Fruit fly (Drosophila melanogaster) whole organism, embryonic: ENCODE results near the gene CG32102.

Experiments used
- B-H2 ChIP-seq: fragments of 200-800 bp; sonication (Bioruptor generic); optimal IDR thresholded peaks from 2 replicates; lab custom pipeline; 2018; ENCODE audit warnings: missing biosample characterization, mild to moderate bottlenecking, missing genetic modification characterization
- CG11085 ChIP-seq: fragments of 200-800 bp; sonication (Bioruptor generic); IDR thresholded peaks from 2 replicates; pipeline ENCODE4 v1.3.6; 2022; ENCODE audit warnings: missing biosample characterization, missing genetic modification characterization
- CG12104 ChIP-seq: fragments of 200-800 bp; sonication (Bioruptor generic); optimal IDR thresholded peaks from 3 replicates; lab custom pipeline; 2016; ENCODE audit warnings: missing biosample characterization, missing genetic modification characterization
- CG15011 ChIP-seq: fragments of 200-800 bp; sonication (Bioruptor generic); optimal IDR thresholded peaks from 3 replicates; lab custom pipeline; 2018; ENCODE audit warnings: missing biosample characterization, mild to moderate bottlenecking, missing genetic modification characterization
- CG15601 ChIP-seq: fragments of 200-800 bp; sonication (Bioruptor generic); optimal IDR thresholded peaks from 3 replicates; lab custom pipeline; 2019; ENCODE audit warnings: missing biosample characterization, mild to moderate bottlenecking, missing genetic modification characterization, moderate library complexity
- CG18262 ChIP-seq: fragments of 200-800 bp; optimal IDR thresholded peaks from 3 replicates; lab custom pipeline; 2019; ENCODE audit warnings: missing biosample characterization, mild to moderate bottlenecking, missing genetic modification characterization, moderate library complexity
- CG2875 ChIP-seq: fragments of 200-800 bp; sonication (Bioruptor generic); optimal IDR thresholded peaks from 2 replicates; lab custom pipeline; 2017; ENCODE audit warnings: missing biosample characterization, mild to moderate bottlenecking, missing genetic modification characterization, missing genetic modification reagents
- CG4404 ChIP-seq: fragments of 200-800 bp; sonication (Bioruptor generic); IDR thresholded peaks from 2 replicates; pipeline ENCODE4 v1.3.6; 2022; ENCODE audit warnings: missing biosample characterization, missing genetic modification characterization
- CG6654 ChIP-seq: fragments of 200-800 bp; sonication (Bioruptor generic); optimal IDR thresholded peaks from 2 replicates; lab custom pipeline; 2017; ENCODE audit warnings: missing biosample characterization, mild to moderate bottlenecking, missing genetic modification characterization
- CG6765 ChIP-seq: fragments of 200-800 bp; sonication (Bioruptor generic); optimal IDR thresholded peaks from 3 replicates; lab custom pipeline; 2017; ENCODE audit warnings: missing biosample characterization, mild to moderate bottlenecking, missing genetic modification characterization
- CG6791 ChIP-seq: fragments of 200-800 bp; sonication (Bioruptor generic); IDR thresholded peaks from 3 replicates; pipeline ENCODE4 v1.3.6; 2022; ENCODE audit warnings: missing biosample characterization, missing genetic modification characterization; ENCODE audit not compliant: partially characterized antibody
- CG7745 ChIP-seq: fragments of 200-800 bp; sonication (Bioruptor generic); optimal IDR thresholded peaks from 2 replicates; lab custom pipeline; 2018; ENCODE audit warnings: missing biosample characterization, mild to moderate bottlenecking, missing genetic modification characterization, moderate library complexity
- CG9215 ChIP-seq: fragments of 200-800 bp; sonication (Bioruptor generic); IDR thresholded peaks from 2 replicates; pipeline ENCODE4 v1.3.6; 2022; ENCODE audit warnings: missing biosample characterization, missing genetic modification characterization
- Drgx ChIP-seq: fragments of 200-800 bp; sonication (Bioruptor generic); IDR thresholded peaks from 2 replicates; pipeline ENCODE4 v1.3.6; 2022; ENCODE audit warnings: missing biosample characterization, missing genetic modification characterization
- Elba2 ChIP-seq: fragments of 200-800 bp; sonication (Bioruptor generic); optimal IDR thresholded peaks from 3 replicates; lab custom pipeline; 2016; ENCODE audit warnings: missing biosample characterization, missing genetic modification characterization
- Ets97D ChIP-seq: fragments of 200-800 bp; sonication (Bioruptor generic); optimal IDR thresholded peaks from 3 replicates; lab custom pipeline; 2016; ENCODE audit warnings: missing biosample characterization, missing genetic modification characterization
- Hand ChIP-seq: fragments of 200-800 bp; sonication (Bioruptor generic); optimal IDR thresholded peaks from 2 replicates; lab custom pipeline; 2017; ENCODE audit warnings: mild to moderate bottlenecking, missing biosample characterization, missing genetic modification reagents, missing genetic modification characterization
- Hmr ChIP-seq: fragments of 200-800 bp; sonication (Bioruptor generic); optimal IDR thresholded peaks from 3 replicates; lab custom pipeline; 2017; ENCODE audit warnings: mild to moderate bottlenecking, missing biosample characterization, missing genetic modification reagents, missing genetic modification characterization
- Hr78 ChIP-seq, 2 experiments: fragments of 200-800 bp in 1 of 2; fragments of >200 bp in 1 of 2; sonication (Bioruptor generic) in 1 of 2; optimal IDR thresholded peaks; 2 replicates each; lab custom pipeline; 2017 to 2019; ENCODE audit warnings: missing biosample characterization in 2 of 2, missing genetic modification characterization in 2 of 2, mild to moderate bottlenecking in 1 of 2, moderate library complexity in 1 of 2
- NFAT ChIP-seq: fragments of 200-800 bp; sonication (Bioruptor generic); IDR thresholded peaks from 2 replicates; pipeline ENCODE4 v1.3.6; 2022; ENCODE audit warnings: missing biosample characterization, missing genetic modification characterization
- Nf-YC ChIP-seq: fragments of 200-800 bp; optimal IDR thresholded peaks from 3 replicates; lab custom pipeline; 2019; ENCODE audit warnings: missing biosample characterization, mild to moderate bottlenecking, missing genetic modification characterization, moderate library complexity
- Optix ChIP-seq: fragments of 200-800 bp; sonication (Bioruptor generic); IDR thresholded peaks from 3 replicates; pipeline ENCODE4 v1.3.6; 2022; ENCODE audit warnings: missing biosample characterization, missing genetic modification characterization
- Pdp1 ChIP-seq, 2 experiments: fragments of 200-800 bp; sonication (Bioruptor generic); optimal IDR thresholded peaks; 3 replicates each; lab custom pipeline; 2016; ENCODE audit warnings: missing biosample characterization in 2 of 2, missing genetic modification characterization in 2 of 2, mild to moderate bottlenecking in 1 of 2, moderate library complexity in 1 of 2
- Rx ChIP-seq: fragments of 200-800 bp; sonication (Bioruptor generic); IDR thresholded peaks from 2 replicates; pipeline ENCODE4 v1.3.6; 2022; ENCODE audit warnings: missing biosample characterization, missing genetic modification characterization
- Stat92E ChIP-seq, 3 experiments: fragments of >200 bp in 2 of 3; fragments of 200-800 bp in 1 of 3; sonication (Bioruptor generic) in 1 of 3; optimal IDR thresholded peaks; 2 replicates each; lab custom pipeline; 2017 to 2019; ENCODE audit warnings: missing biosample characterization in 3 of 3, missing genetic modification characterization in 3 of 3, mild to moderate bottlenecking in 1 of 3, moderate library complexity in 1 of 3
- Taf1 ChIP-seq: fragments of 200-800 bp; sonication (Bioruptor generic); IDR thresholded peaks from 2 replicates; pipeline ENCODE4 v1.3.6; 2022; ENCODE audit warnings: missing biosample characterization, missing genetic modification characterization
- az2 ChIP-seq: fragments of 200-800 bp; sonication (Bioruptor generic); optimal IDR thresholded peaks from 3 replicates; lab custom pipeline; 2016; ENCODE audit warnings: missing biosample characterization, missing genetic modification characterization
- bbx ChIP-seq: fragments of 200-800 bp; sonication (Bioruptor generic); IDR thresholded peaks from 2 replicates; pipeline ENCODE4 v1.3.6; 2022; ENCODE audit warnings: missing biosample characterization, missing genetic modification characterization; ENCODE audit not compliant: partially characterized antibody
- crc ChIP-seq: fragments of 200-800 bp; sonication (Bioruptor generic); optimal IDR thresholded peaks from 2 replicates; lab custom pipeline; 2016; ENCODE audit warnings: missing biosample characterization, missing genetic modification characterization
- dm ChIP-seq: fragments of 200-800 bp; sonication (Bioruptor generic); optimal IDR thresholded peaks from 3 replicates; lab custom pipeline; 2016; ENCODE audit warnings: missing biosample characterization, missing genetic modification characterization
- dmrt11E ChIP-seq: fragments of 200-800 bp; sonication (Bioruptor generic); optimal IDR thresholded peaks from 3 replicates; lab custom pipeline; 2018; ENCODE audit warnings: missing biosample characterization, mild to moderate bottlenecking, missing genetic modification characterization, moderate library complexity
- eve ChIP-seq, 2 experiments: fragments of >200 bp; optimal IDR thresholded peaks; 2 replicates each; lab custom pipeline; 2017; ENCODE audit warnings: missing biosample characterization in 2 of 2, missing genetic modification characterization in 2 of 2
- fd3F ChIP-seq: fragments of 200-800 bp; sonication (Bioruptor generic); optimal IDR thresholded peaks from 2 replicates; lab custom pipeline; 2018; ENCODE audit warnings: missing biosample characterization, mild to moderate bottlenecking, missing genetic modification characterization, moderate library complexity
- gro ChIP-seq: fragments of 200-800 bp; sonication (Bioruptor generic); optimal IDR thresholded peaks from 2 replicates; lab custom pipeline; 2016; ENCODE audit warnings: missing biosample characterization, missing genetic modification characterization
- ham ChIP-seq: fragments of 200-800 bp; sonication (Bioruptor generic); IDR thresholded peaks from 2 replicates; pipeline ENCODE4 v1.3.6; 2022; ENCODE audit warnings: missing biosample characterization, missing genetic modification characterization
- ind ChIP-seq: fragments of 200-800 bp; sonication (Bioruptor generic); optimal IDR thresholded peaks from 3 replicates; lab custom pipeline; 2016; ENCODE audit warnings: missing biosample characterization, missing genetic modification characterization
- ken ChIP-seq: fragments of 200-800 bp; sonication (Bioruptor generic); IDR thresholded peaks from 3 replicates; pipeline ENCODE4 v1.3.6; 2022; ENCODE audit warnings: missing biosample characterization, missing genetic modification characterization
- lola ChIP-seq, 3 experiments: fragments of >200 bp in 2 of 3; fragments of 200-800 bp in 1 of 3; sonication (Bioruptor generic) in 1 of 3; optimal IDR thresholded peaks; 2 replicates each; lab custom pipeline; 2017 to 2019; ENCODE audit warnings: missing biosample characterization in 3 of 3, missing genetic modification characterization in 3 of 3, mild to moderate bottlenecking in 1 of 3, moderate library complexity in 1 of 3
- mld ChIP-seq: fragments of 200-800 bp; sonication (Bioruptor generic); IDR thresholded peaks from 3 replicates; pipeline ENCODE4 v1.3.6; 2022; ENCODE audit warnings: missing biosample characterization, missing genetic modification characterization; ENCODE audit not compliant: partially characterized antibody
- odd ChIP-seq: fragments of 200-800 bp; sonication (Bioruptor generic); optimal IDR thresholded peaks from 2 replicates; lab custom pipeline; 2017; ENCODE audit warnings: missing biosample characterization, mild to moderate bottlenecking, missing genetic modification characterization
- peb ChIP-seq: fragments of 200-800 bp; sonication (Bioruptor generic); IDR thresholded peaks from 2 replicates; pipeline ENCODE4 v1.3.6; 2022; ENCODE audit warnings: missing biosample characterization, missing genetic modification characterization
- pfk ChIP-seq: fragments of 200-800 bp; sonication (Bioruptor generic); optimal IDR thresholded peaks from 2 replicates; lab custom pipeline; 2018; ENCODE audit warnings: missing biosample characterization, mild to moderate bottlenecking, missing genetic modification characterization, moderate library complexity
- prd ChIP-seq, 3 experiments: fragments of >200 bp in 2 of 3; fragments of 200-800 bp in 1 of 3; sonication (Bioruptor generic) in 1 of 3; optimal IDR thresholded peaks in 2 of 3; IDR thresholded peaks in 1 of 3; 2 replicates in 2 of 3; 3 replicates in 1 of 3; pipeline versions ENCODE4 v1.3.6 to Lab custom; 2017 to 2022; ENCODE audit warnings: missing biosample characterization in 1 of 3, missing genetic modification characterization in 1 of 3
- salm ChIP-seq: fragments of 200-800 bp; sonication (Bioruptor generic); optimal IDR thresholded peaks from 2 replicates; lab custom pipeline; 2018; ENCODE audit warnings: missing biosample characterization, mild to moderate bottlenecking, missing genetic modification characterization
- slbo ChIP-seq: fragments of 200-800 bp; sonication (Bioruptor generic); IDR thresholded peaks from 2 replicates; pipeline ENCODE4 v1.3.6; 2022; ENCODE audit warnings: missing biosample characterization, missing genetic modification characterization
- ssp ChIP-seq: fragments of 200-800 bp; sonication (Bioruptor generic); IDR thresholded peaks from 2 replicates; pipeline ENCODE4 v1.3.6; 2022; ENCODE audit warnings: missing biosample characterization, missing genetic modification characterization
- tio ChIP-seq: fragments of 200-800 bp; sonication (Bioruptor generic); optimal IDR thresholded peaks from 2 replicates; lab custom pipeline; 2017; ENCODE audit warnings: missing biosample characterization, missing genetic modification characterization, inconsistent platforms
- wor ChIP-seq: fragments of 200-800 bp; sonication (Bioruptor generic); IDR thresholded peaks from 2 replicates; pipeline ENCODE4 v1.3.6; 2022; ENCODE audit warnings: missing biosample characterization, missing genetic modification characterization

The CG32102 gene

dm6 chr3L:12490418-12491035 is 20.9 kb upstream of the CG32102 start, which contains the start of gene CG10660 (continued):
- TF ChIP-seq Ets97D (peak; percentile 39), crc (GFP tag; lab: Kevin White, UChicago) (peak; percentile 21), pfk (GFP tag; lab: Kevin White, UChicago) (no peak), tio (GFP tag; lab: Kevin White, UChicago) (peak; percentile 70), az2 (peak; percentile 89), bbx (GFP tag; lab: Robert Waterston, UW) (no peak), CG4404 (GFP tag; lab: Robert Waterston, UW) (peak; percentile 40; the same call in 1 of the 2 replicates), B-H2 (GFP tag; lab: Kevin White, UChicago) (no peak), CG18262 (peak; percentile 88), peb (GFP tag; lab: Robert Waterston, UW) (peak; percentile 75), ind (GFP tag; lab: Kevin White, UChicago) (peak; percentile 81), Optix (peak; percentile 85), Drgx (peak; percentile 95), CG15011 (GFP tag; lab: Kevin White, UChicago) (peak; percentile 79), fd3F (GFP tag; lab: Kevin White, UChicago) (peak; percentile 76), salm (peak; percentile 90), CG6765 (GFP tag; lab: Kevin White, UChicago) (peak; percentile 36), Rx (GFP tag; lab: Robert Waterston, UW) (peak; percentile 82), slbo (GFP tag; lab: Robert Waterston, UW) (peak; percentile 85), CG2875 (GFP tag; lab: Kevin White, UChicago) (peak; percentile 87), Hmr (GFP tag; lab: Kevin White, UChicago) (peak; percentile 89), Stat92E (GFP tag; optimal IDR thresholded peaks at IDR 0.05; lab: Kevin White, UChicago) (peak in 1 of 3 experiments; percentile 52), odd (GFP tag; lab: Kevin White, UChicago) (peak; percentile 89), NFAT (peak; percentile 68), Hand (peak; percentile 70), lola (GFP tag; optimal IDR thresholded peaks at IDR 0.05; lab: Kevin White, UChicago) (peak in 1 of 3 experiments; percentile 86), prd (optimal IDR thresholded peaks at IDR 0.05; lab: Kevin White, UChicago) (no peak), prd (GFP tag; IDR thresholded peaks at IDR 0.05; lab: Robert Waterston, UW) (peak; percentile 87), CG7745 (tag; lab: Kevin White, UChicago) (peak; percentile 12), ham (GFP tag; lab: Robert Waterston, UW) (no peak), mld (no peak), gro (no peak), CG9215 (GFP tag; lab: Robert Waterston, UW) (peak; percentile 46; the same call in 1 of the 2 replicates), eve (GFP tag; optimal IDR thresholded peaks at IDR 0.05; lab: Kevin White, UChicago) (peak in 1 of 2 experiments; percentile 94), dmrt11E (tag; lab: Kevin White, UChicago) (peak; percentile 77), Pdp1 (GFP tag; optimal IDR thresholded peaks at IDR 0.05; lab: Kevin White, UChicago) (peak; percentile 67 to 76), CG12104 (GFP tag; lab: Kevin White, UChicago) (peak; percentile 66), CG15601 (tag; lab: Kevin White, UChicago) (peak; percentile 87), CG6791 (no peak), Elba2 (GFP tag; lab: Kevin White, UChicago) (no peak), wor (GFP tag; lab: Robert Waterston, UW) (peak; percentile 86), ssp (GFP tag; lab: Robert Waterston, UW) (peak; percentile 62), ken (peak; percentile 86), Nf-YC (tag; lab: Kevin White, UChicago) (peak; percentile 37), Hr78 (GFP tag; optimal IDR thresholded peaks at IDR 0.05; lab: Kevin White, UChicago) (peak in 1 of 2 experiments; percentile 67), CG11085 (GFP tag; lab: Robert Waterston, UW) (peak; percentile 60; the same call in 1 of the 2 replicates), Taf1 (GFP tag; lab: Robert Waterston, UW) (peak; percentile 45; the same call in 1 of the 2 replicates), dm (GFP tag; lab: Kevin White, UChicago) (peak; percentile 56), CG6654 (GFP tag; lab: Kevin White, UChicago) (peak; percentile 78)
